Worm (Caenorhabditis elegans): ENCODE data around the gene F54B3.4.

F54B3.4 gene

ce11 chrII:10300954-10301353, 30.0 kb upstream of the F54B3.4 start, which contains the start of gene mdt-22 (continued):
- peak; percentile 20 for TF ChIP-seq nhr-28 (tag; optimal IDR thresholded peaks at IDR 0.05)
- no peak for TF ChIP-seq Y105C5A.15 (GFP tag; IDR thresholded peaks at IDR 0.05)
- no peak for TF ChIP-seq nhr-77 (tag; optimal IDR thresholded peaks at IDR 0.05)
- no peak for TF ChIP-seq gei-8 (GFP tag; optimal IDR thresholded peaks at IDR 0.05)
- TF ChIP-seq mxl-2 (GFP tag; conservative IDR thresholded peaks at IDR 0.05) = no peak
- no peak for TF ChIP-seq egl-27 (tag; optimal IDR thresholded peaks at IDR 0.05)
- TF ChIP-seq saeg-2 (GFP tag; IDR thresholded peaks at IDR 0.05) = no peak
- TF ChIP-seq tra-1 (GFP tag; IDR thresholded peaks at IDR 0.05) = peak; percentile 51; the same call in 1 of the 2 replicates
- peak; percentile 95 for TF ChIP-seq dpl-1 (GFP tag; optimal IDR thresholded peaks at IDR 0.05)
- peak; percentile 37 for TF ChIP-seq F37D6.2 (tag; optimal IDR thresholded peaks at IDR 0.05)
- no peak for TF ChIP-seq zip-11 (GFP tag; IDR thresholded peaks at IDR 0.05)
- no peak for TF ChIP-seq F26F4.8 (GFP tag; conservative IDR thresholded peaks at IDR 0.05)
- TF ChIP-seq F10B5.3 (tag; optimal IDR thresholded peaks at IDR 0.05) = peak; percentile 27
- no peak for TF ChIP-seq daf-12 (tag; optimal IDR thresholded peaks at IDR 0.05)
- TF ChIP-seq cey-2 (tag; optimal IDR thresholded peaks at IDR 0.05; ENCODE audit: borderline replicate concordance, insufficient read depth) = no peak
- TF ChIP-seq mep-1 (tag; optimal IDR thresholded peaks at IDR 0.05) = peak; percentile 73
- TF ChIP-seq nhr-10 (tag; optimal IDR thresholded peaks at IDR 0.05) = no peak
- TF ChIP-seq zag-1 (tag; optimal IDR thresholded peaks at IDR 0.05) = no peak
- TF ChIP-seq tag-97 (GFP tag; IDR thresholded peaks at IDR 0.05) = no peak
- peak; percentile 25 for TF ChIP-seq ztf-7 (tag; optimal IDR thresholded peaks at IDR 0.05)
- TF ChIP-seq lin-29 (GFP tag; IDR thresholded peaks at IDR 0.05) = no peak; the same call in 1 of the 2 replicates
- no peak for TF ChIP-seq ZK546.5 (tag; optimal IDR thresholded peaks at IDR 0.05)
- no peak for TF ChIP-seq skn-1 (tag; optimal IDR thresholded peaks at IDR 0.05)
- peak; percentile 63; the same call in 1 of the 2 replicates for TF ChIP-seq pha-4 (GFP tag; IDR thresholded peaks at IDR 0.05)
- TF ChIP-seq pha-4 (tag; optimal IDR thresholded peaks at IDR 0.05) = no peak
- no peak for TF ChIP-seq R02D3.7 (tag; optimal IDR thresholded peaks at IDR 0.05)
- TF ChIP-seq daf-16 (GFP tag; optimal IDR thresholded peaks at IDR 0.05) = peak in 1 of 2 experiments; percentile 45
- TF ChIP-seq daf-16 (tag; optimal IDR thresholded peaks at IDR 0.05) = peak; percentile 45
- 0 out of 2 replicates have a peak, but pooled peaks have one; percentile 56 for TF ChIP-seq zfp-3 (GFP tag; conservative IDR thresholded peaks at IDR 0.05)
- no peak for TF ChIP-seq D1046.2 (GFP tag; IDR thresholded peaks at IDR 0.05)
- no peak for TF ChIP-seq ces-1 (GFP tag; optimal IDR thresholded peaks at IDR 0.05)
- TF ChIP-seq lin-39 (tag; optimal IDR thresholded peaks at IDR 0.05) = no peak
- peak; percentile 49; the same call in 1 of the 2 replicates for TF ChIP-seq lin-1 (GFP tag; IDR thresholded peaks at IDR 0.05)
- no peak for TF ChIP-seq attf-4 (tag; optimal IDR thresholded peaks at IDR 0.05)
- no peak for TF ChIP-seq mdt-29 (GFP tag; IDR thresholded peaks at IDR 0.05)
- TF ChIP-seq ztf-11 (tag; optimal IDR thresholded peaks at IDR 0.05) = no peak
- TF ChIP-seq zfp-2 (tag; optimal IDR thresholded peaks at IDR 0.05) = no peak
- TF ChIP-seq hif-1 (tag; optimal IDR thresholded peaks at IDR 0.05) = peak in 1 of 2 experiments; percentile 51
- no peak for TF ChIP-seq fos-1 (tag; optimal IDR thresholded peaks at IDR 0.05)
- TF ChIP-seq fkh-10 (GFP tag; optimal IDR thresholded peaks at IDR 0.05) = peak; percentile 4
- TF ChIP-seq ctbp-1 (GFP tag; IDR thresholded peaks at IDR 0.05) = peak; percentile 59; the same call in 1 of the 2 replicates
- no peak for TF ChIP-seq nhr-237 (tag; optimal IDR thresholded peaks at IDR 0.05)
- TF ChIP-seq ZK337.2 (GFP tag; IDR thresholded peaks at IDR 0.05) = 0 out of 2 replicates have a peak, but pooled peaks have one; percentile 46
- peak; percentile 79 for TF ChIP-seq hmg-1.1 (GFP tag; IDR thresholded peaks at IDR 0.05)
- TF ChIP-seq hlh-11 (tag; optimal IDR thresholded peaks at IDR 0.05) = peak; percentile 60
- TF ChIP-seq T26A8.4 (GFP tag; IDR thresholded peaks at IDR 0.05) = peak; percentile 74
- no peak for TF ChIP-seq madf-9 (GFP tag; conservative IDR thresholded peaks at IDR 0.05)
- peak; percentile 29; the same call in 1 of the 2 replicates for TF ChIP-seq snpc-1.2 (GFP tag; IDR thresholded peaks at IDR 0.05)
- TF ChIP-seq set-16 (GFP tag; IDR thresholded peaks at IDR 0.05) = no peak
- peak; percentile 1 for TF ChIP-seq jun-1 (tag; optimal IDR thresholded peaks at IDR 0.05)
- peak; percentile 60 for TF ChIP-seq dve-1 (tag; optimal IDR thresholded peaks at IDR 0.05; ENCODE audit: insufficient read depth)
- TF ChIP-seq unc-130 (GFP tag; optimal IDR thresholded peaks at IDR 0.05) = peak; percentile 33
